Worm (Caenorhabditis elegans) whole organism, midembryonic: ENCODE measurements around the gene ttr-43.

Source experiments
- flt-1 ChIP-seq: fragments of 200-800 bp; sonication (Bioruptor generic); IDR thresholded peaks from 2 replicates; pipeline ENCODE4 v1.3.6; 2022; ENCODE audit warnings: missing genetic modification characterization, missing compliant biosample characterization
- klf-2 ChIP-seq: fragments of 200-800 bp; sonication (Bioruptor generic); conservative IDR thresholded peaks from 2 replicates; pipeline ENCODE4 v1.3.6; 2022; ENCODE audit warnings: missing genetic modification reagents, missing genetic modification characterization, missing compliant biosample characterization
- ref-1 ChIP-seq: fragments of 200-800 bp; sonication (Bioruptor generic); conservative IDR thresholded peaks from 2 replicates; pipeline ENCODE4 v1.3.6; 2022; ENCODE audit warnings: missing genetic modification reagents, missing genetic modification characterization, missing compliant biosample characterization
- tab-1 ChIP-seq: fragments of 200-800 bp; sonication (Bioruptor generic); IDR thresholded peaks from 2 replicates; pipeline ENCODE4 v1.3.6; 2022; ENCODE audit warnings: missing genetic modification characterization, missing compliant biosample characterization

DNA sequence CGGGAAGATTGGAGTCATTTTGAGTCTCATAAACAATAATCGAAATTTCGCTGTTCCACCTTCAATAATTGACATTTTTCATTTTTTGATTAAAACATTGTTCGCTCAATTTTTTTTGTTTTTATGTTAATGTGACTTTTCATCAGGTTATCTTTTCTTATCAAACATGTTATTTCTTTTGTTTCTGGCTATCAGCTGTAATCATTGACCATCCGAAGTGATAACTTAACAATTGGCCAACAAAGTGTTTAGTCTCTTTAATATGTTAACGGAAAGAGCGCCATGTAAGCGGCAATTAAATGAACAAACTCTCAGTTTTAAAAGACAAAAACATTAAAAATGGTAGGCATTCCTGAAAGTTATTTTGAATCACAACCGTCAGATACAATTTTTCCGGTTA is 43.5 kb upstream of the ttr-43 start:
- TF ChIP-seq tab-1 (GFP tag; lab: Robert Waterston, UW), result no peak
- TF ChIP-seq klf-2 (GFP tag; lab: Robert Waterston, UW), result no peak
- TF ChIP-seq flt-1, result no peak
- no peak for TF ChIP-seq ref-1 (GFP tag; lab: Robert Waterston, UW)
